Worm (Caenorhabditis elegans): ENCODE data around the gene ceh-21.
A peak's percentile ranks its signal among the peaks of the same experiment; 100 is the strongest.

ceh-21 gene

ce11 chrX:1845493-1845892, 7.0 kb downstream of the ceh-21 start, which contains the start of gene T26C11.4:
Gene T26C11.4, minus strand, starts transcription at chrX:1845546.
- TF ChIP-seq nhr-77 (tag; optimal IDR thresholded peaks at IDR 0.05) (no peak), nhr-43 (tag; optimal IDR thresholded peaks at IDR 0.05; ENCODE audit: poor library complexity, severe bottlenecking) (no peak), ceh-82 (tag; optimal IDR thresholded peaks at IDR 0.05) (no peak), pha-4 (tag; optimal IDR thresholded peaks at IDR 0.05) (peak; percentile 49), fkh-10 (GFP tag; optimal IDR thresholded peaks at IDR 0.05) (no peak), unc-62 (GFP tag; optimal IDR thresholded peaks at IDR 0.05) (no peak), lsy-12 (tag; optimal IDR thresholded peaks at IDR 0.05) (no peak), nhr-25 (tag; optimal IDR thresholded peaks at IDR 0.05) (no peak), ceh-28 (tag; optimal IDR thresholded peaks at IDR 0.05) (no peak), jun-1 (tag; optimal IDR thresholded peaks at IDR 0.05) (no peak), mdl-1 (tag; optimal IDR thresholded peaks at IDR 0.05) (no peak), aly-2 (tag; optimal IDR thresholded peaks at IDR 0.05) (no peak), ZK546.5 (tag; optimal IDR thresholded peaks at IDR 0.05) (no peak), lin-15B (tag; optimal IDR thresholded peaks at IDR 0.05) (peak; percentile 18), nhr-67 (tag; optimal IDR thresholded peaks at IDR 0.05) (no peak), ama-1 (optimal IDR thresholded peaks at IDR 0.05) (no peak), egl-5 (tag; optimal IDR thresholded peaks at IDR 0.05) (no peak), fos-1 (tag; optimal IDR thresholded peaks at IDR 0.05) (no peak), sea-2 (GFP tag; optimal IDR thresholded peaks at IDR 0.05) (no peak), egl-27 (tag; optimal IDR thresholded peaks at IDR 0.05) (no peak), ceh-16 (tag; optimal IDR thresholded peaks at IDR 0.05) (no peak), daf-12 (tag; optimal IDR thresholded peaks at IDR 0.05) (no peak), elt-2 (tag; optimal IDR thresholded peaks at IDR 0.05) (no peak), nfya-1 (tag; optimal IDR thresholded peaks at IDR 0.05; ENCODE audit: insufficient read depth) (peak; percentile 30), elt-1 (tag; optimal IDR thresholded peaks at IDR 0.05) (no peak), nhr-11 (tag; optimal IDR thresholded peaks at IDR 0.05) (no peak), skn-1 (tag; optimal IDR thresholded peaks at IDR 0.05) (peak; percentile 23), elt-3 (tag; optimal IDR thresholded peaks at IDR 0.05) (no peak), ceh-9 (tag; optimal IDR thresholded peaks at IDR 0.05) (no peak), eor-1 (tag; optimal IDR thresholded peaks at IDR 0.05) (no peak), ztf-4 (tag; optimal IDR thresholded peaks at IDR 0.05) (no peak), nhr-76 (tag; optimal IDR thresholded peaks at IDR 0.05) (no peak), nhr-12 (tag; optimal IDR thresholded peaks at IDR 0.05) (no peak), unc-39 (tag; optimal IDR thresholded peaks at IDR 0.05) (no peak), nhr-28 (tag; optimal IDR thresholded peaks at IDR 0.05) (no peak), tbx-2 (tag; optimal IDR thresholded peaks at IDR 0.05) (no peak), lin-39 (tag; optimal IDR thresholded peaks at IDR 0.05) (peak; percentile 29), R02D3.7 (tag; optimal IDR thresholded peaks at IDR 0.05) (no peak), pqm-1 (tag; optimal IDR thresholded peaks at IDR 0.05) (no peak), mml-1 (tag; optimal IDR thresholded peaks at IDR 0.05) (no peak), snpc-4 (tag; optimal IDR thresholded peaks at IDR 0.05) (no peak), zag-1 (tag; optimal IDR thresholded peaks at IDR 0.05) (no peak), fkh-2 (tag; optimal IDR thresholded peaks at IDR 0.05) (no peak), nhr-23 (tag; optimal IDR thresholded peaks at IDR 0.05) (peak; percentile 9), hmg-11 (tag; optimal IDR thresholded peaks at IDR 0.05) (peak; percentile 53), ztf-11 (tag; optimal IDR thresholded peaks at IDR 0.05) (no peak), nhr-237 (tag; optimal IDR thresholded peaks at IDR 0.05) (no peak)

DNA sequence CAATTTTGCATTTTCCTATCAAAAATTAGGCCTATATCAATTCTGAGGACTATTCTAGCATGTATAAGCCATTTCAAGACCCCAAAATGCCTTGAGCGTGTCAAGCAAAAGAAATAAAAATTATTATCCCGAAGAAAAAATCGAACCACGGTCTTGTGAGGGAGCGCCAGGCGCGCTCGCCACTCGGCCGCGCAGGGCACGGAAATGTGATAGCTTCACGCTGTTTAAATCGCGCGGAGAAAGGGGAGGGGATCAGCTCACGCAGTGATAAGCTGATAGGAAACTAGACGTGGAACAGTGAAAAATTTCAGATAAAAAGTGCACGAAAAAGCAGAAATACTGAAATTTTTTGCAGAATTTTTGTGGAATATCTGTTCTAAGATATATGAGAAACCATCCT, 14.8 kb downstream of the ceh-21 start:
- TF ChIP-seq lin-15B (tag; optimal IDR thresholded peaks at IDR 0.05) (no peak), tbx-2 (tag; optimal IDR thresholded peaks at IDR 0.05) (peak; percentile 19), ama-1 (optimal IDR thresholded peaks at IDR 0.05) (no peak), lsy-12 (tag; optimal IDR thresholded peaks at IDR 0.05) (peak; percentile 87), hmg-11 (tag; optimal IDR thresholded peaks at IDR 0.05) (peak; percentile 67)

All from whole organism, L3 larva.